Fruit fly (Drosophila melanogaster) whole organism: ENCODE results near the gene Gr10b.

Source experiments
- CG8478 ChIP-seq: fragments of >200 bp; optimal IDR thresholded peaks from 2 replicates; lab custom pipeline; 2018; ENCODE audit warnings: inconsistent platforms
- Dll ChIP-seq: fragments of >200 bp; optimal IDR thresholded peaks from 2 replicates; lab custom pipeline; 2017
- EcR ChIP-seq, 2 experiments: fragments of >200 bp; optimal IDR thresholded peaks; 2 replicates each; lab custom pipeline; 2017; ENCODE audit warnings: missing biosample characterization in 2 of 2, missing genetic modification characterization in 2 of 2, missing genetic modification reagents in 2 of 2
- pan ChIP-seq: fragments of >200 bp; optimal IDR thresholded peaks from 2 replicates; lab custom pipeline; 2017
- psq ChIP-seq: fragments of >200 bp; optimal IDR thresholded peaks from 2 replicates; lab custom pipeline; 2017
- usp ChIP-seq: fragments of >200 bp; optimal IDR thresholded peaks from 2 replicates; lab custom pipeline; 2017; ENCODE audit warnings: missing biosample characterization, missing genetic modification characterization, mixed read lengths

Gene Gr10b

DNA sequence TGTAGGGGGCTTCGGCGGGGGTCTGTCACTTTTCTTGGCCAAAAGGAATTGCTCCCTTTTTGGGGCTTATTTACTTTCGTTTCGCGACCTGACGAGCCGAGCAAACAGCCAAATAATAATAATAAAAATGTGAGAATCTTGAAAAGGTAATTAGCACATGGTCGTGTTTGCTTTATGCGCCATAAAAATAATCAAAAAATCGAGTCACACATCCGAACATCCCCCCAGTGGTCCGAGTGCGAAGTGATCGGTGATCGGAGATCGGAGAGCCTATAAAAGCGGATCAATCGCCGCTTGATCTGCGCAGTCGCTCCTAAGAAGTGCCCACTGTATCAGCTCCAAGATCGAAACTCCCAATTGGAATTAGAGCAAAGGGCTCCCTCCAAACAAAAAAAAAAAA lies 9.5 kb upstream of the Gr10b start, which contains the start of gene Gs2:
Gene Gs2, plus strand, starts transcription at position 301 of the 400 bp plus-strand sequence.
- TF ChIP-seq EcR (GFP tag; optimal IDR thresholded peaks at IDR 0.05; lab: Kevin White, UChicago) (no peak), usp (GFP tag; lab: Kevin White, UChicago) (no peak), pan (lab: Kevin White, UChicago) (no peak), Dll (no peak), CG8478 (lab: Kevin White, UChicago) (no peak), psq (no peak)

DNA sequence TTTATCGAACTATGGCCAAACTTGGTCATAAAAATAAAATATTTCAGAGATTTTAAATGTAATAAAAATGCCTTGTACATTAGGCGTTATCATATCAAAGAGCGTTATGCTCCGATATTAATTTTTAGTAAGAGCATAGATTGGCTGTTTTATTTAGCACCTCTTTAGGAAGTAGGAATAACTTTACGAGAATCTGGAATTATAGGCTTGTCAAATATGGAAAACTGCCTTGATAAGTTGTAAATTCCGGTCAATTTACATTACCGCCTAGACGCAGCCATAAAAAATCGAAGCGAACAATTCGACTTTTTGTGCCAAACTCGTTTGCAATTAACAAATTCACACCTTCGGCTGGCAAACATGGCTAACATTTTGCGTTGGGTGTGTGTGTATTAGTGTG lies 9.1 kb upstream of the Gr10b start:
- TF ChIP-seq pan (lab: Kevin White, UChicago) (no peak), CG8478 (lab: Kevin White, UChicago) (no peak)

DNA sequence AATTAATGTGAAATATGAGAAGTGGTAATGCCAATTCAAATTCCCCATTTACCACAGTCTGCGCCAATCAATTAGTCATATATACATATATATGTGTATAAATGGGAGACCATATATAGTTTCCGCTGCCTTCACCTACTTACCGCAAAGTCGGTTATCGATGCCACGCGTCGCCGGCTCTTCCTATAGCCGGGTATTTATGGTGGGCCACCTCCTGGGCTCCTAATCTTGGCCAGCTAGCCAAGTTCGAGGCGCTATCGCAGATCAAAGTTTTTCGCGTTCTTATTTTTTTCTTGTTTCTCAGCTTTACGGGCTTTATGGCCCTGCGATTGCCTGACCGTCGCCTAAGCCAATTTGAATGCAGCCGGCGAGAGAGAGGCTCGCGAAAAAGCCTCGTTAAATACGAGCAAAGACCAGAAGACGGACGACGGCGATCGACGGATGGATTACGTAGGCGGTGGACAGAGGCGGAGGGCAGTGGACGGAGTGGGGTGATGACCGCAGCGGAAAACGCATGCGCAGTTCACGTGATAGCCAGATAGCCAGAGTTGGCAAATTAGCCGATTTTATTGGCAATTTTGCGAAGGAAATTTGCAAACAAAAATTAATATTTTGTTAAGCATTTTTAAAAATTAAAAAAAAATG lies 7.9 kb upstream of the Gr10b start:
- TF ChIP-seq usp (GFP tag; lab: Kevin White, UChicago) (no peak), Dll (no peak), pan (lab: Kevin White, UChicago) (no peak), psq (no peak), CG8478 (lab: Kevin White, UChicago) (no peak), EcR (GFP tag; optimal IDR thresholded peaks at IDR 0.05; lab: Kevin White, UChicago) (no peak)

DNA sequence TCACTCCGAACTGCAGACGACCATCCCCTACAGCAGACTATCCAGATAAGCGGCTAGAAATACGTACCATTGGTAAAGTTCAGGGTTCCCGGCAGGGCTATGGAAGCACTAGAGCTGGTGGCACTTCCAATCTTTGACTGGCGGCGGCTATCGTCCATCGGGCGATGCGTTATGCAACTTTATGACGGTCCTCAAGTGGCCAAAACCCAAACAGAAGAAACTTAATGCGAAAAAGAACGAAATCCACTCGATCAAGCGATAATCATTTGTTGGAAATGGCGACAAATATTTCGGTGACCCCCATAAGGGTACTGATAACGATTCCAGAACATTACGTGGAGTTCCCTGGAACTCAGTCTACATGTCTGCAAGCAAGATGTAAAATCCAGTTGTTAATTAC lies 7.0 kb upstream of the Gr10b start:
- TF ChIP-seq psq (no peak), CG8478 (lab: Kevin White, UChicago) (no peak), Dll (no peak), pan (lab: Kevin White, UChicago) (no peak), EcR (GFP tag; optimal IDR thresholded peaks at IDR 0.05; lab: Kevin White, UChicago) (no peak), usp (GFP tag; lab: Kevin White, UChicago) (no peak)

DNA sequence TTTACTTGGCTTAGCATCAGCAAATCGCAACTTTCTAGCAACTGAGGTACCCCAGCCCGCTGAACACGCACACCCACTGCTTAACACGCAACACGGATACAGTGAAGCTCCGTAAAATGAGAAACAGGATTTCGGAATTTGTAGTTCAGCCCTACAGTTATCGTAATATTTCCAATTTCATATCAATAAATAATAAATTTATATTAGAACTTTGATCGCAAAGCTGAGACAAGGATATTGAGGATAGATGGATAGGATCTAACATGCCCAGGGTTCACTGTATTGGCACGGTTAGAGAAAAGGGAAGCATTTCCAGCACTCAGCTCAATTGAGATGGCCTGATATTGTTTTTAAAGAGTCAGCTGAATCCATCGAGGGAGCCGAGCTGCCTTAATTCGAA lies 6.2 kb upstream of the Gr10b start:
- no peak for TF ChIP-seq Dll
- no peak for TF ChIP-seq psq
- TF ChIP-seq usp (GFP tag; lab: Kevin White, UChicago): no peak
- TF ChIP-seq pan (lab: Kevin White, UChicago): no peak
- TF ChIP-seq CG8478 (lab: Kevin White, UChicago): no peak
- no peak for TF ChIP-seq EcR (GFP tag; optimal IDR thresholded peaks at IDR 0.05; lab: Kevin White, UChicago)

DNA sequence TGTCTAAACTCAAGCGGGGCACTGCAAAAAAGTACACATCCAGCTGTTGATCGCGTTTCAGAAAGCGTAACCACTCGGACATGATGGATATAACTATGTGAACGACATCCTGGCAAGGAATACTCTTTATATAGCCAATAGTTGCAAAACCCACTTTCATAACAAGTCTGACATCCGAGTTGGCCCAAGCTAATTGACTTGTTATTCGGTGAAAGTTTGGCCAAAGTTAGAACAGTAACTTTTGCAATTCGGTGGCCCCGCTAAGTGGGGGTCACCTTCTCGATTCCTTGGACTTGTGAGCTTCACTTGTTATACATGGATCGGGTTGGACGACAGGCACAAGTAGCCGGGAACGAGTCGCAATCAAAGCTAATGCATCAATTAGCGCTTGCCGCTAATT lies 4.3 kb upstream of the Gr10b start, which contains the start of the genes Gr10a and Or10a:
Gene Gr10a, minus strand, starts transcription at position 101 of the 400 bp plus-strand sequence.
Gene Or10a, minus strand, starts transcription at position 101 of the 400 bp plus-strand sequence.
- no peak for TF ChIP-seq Dll
- TF ChIP-seq pan (lab: Kevin White, UChicago): no peak
- TF ChIP-seq CG8478 (lab: Kevin White, UChicago): no peak
- TF ChIP-seq psq: no peak
- TF ChIP-seq EcR (GFP tag; optimal IDR thresholded peaks at IDR 0.05; lab: Kevin White, UChicago): no peak
- TF ChIP-seq usp (GFP tag; lab: Kevin White, UChicago): no peak

DNA sequence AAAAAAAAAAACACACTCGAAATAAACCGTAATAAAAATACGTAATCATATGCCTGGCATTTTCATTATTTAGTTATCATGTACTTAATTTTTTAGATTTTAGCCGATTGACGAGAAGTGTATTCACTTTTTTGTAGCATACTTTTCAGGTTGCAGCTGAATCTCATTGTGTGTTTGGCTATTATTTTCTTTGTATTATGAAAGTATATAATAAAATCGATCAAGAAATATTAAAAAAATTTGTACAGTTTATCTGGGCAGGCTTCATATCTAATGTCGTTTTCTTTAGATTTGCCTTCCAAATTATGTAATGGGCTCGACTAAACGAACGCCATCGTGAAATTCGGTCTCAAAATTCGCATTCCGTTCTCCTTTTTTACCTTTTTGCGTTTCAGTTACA lies 3.3 kb downstream of the Gr10b start, which contains the start of gene CG15196:
Gene CG15196, plus strand, starts transcription at position 301 of the 400 bp plus-strand sequence.
- TF ChIP-seq Dll: no peak
- no peak for TF ChIP-seq usp (GFP tag; lab: Kevin White, UChicago)
- no peak for TF ChIP-seq psq
- TF ChIP-seq CG8478 (lab: Kevin White, UChicago): no peak
- no peak for TF ChIP-seq EcR (GFP tag; optimal IDR thresholded peaks at IDR 0.05; lab: Kevin White, UChicago)
- TF ChIP-seq pan (lab: Kevin White, UChicago): no peak

DNA sequence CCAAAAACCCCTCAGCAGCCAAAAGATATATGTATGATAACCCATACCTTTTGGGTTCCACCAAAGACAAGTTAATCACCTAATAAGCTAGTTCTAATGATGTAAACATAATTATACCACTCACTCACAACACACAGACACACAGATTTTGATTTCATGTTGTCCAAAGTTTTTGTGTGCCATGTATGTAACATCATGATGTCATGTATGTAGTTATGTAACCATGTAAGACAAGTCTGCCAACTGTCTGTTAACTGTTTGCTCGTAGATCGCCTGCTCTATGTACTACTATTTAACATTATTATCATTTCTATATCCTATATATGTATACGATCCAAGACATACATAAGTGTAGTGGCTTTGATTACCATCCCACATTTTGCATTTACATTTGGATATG lies 8.7 kb downstream of the Gr10b start:
- TF ChIP-seq psq (no peak), CG8478 (lab: Kevin White, UChicago) (no peak), Dll (no peak)

DNA sequence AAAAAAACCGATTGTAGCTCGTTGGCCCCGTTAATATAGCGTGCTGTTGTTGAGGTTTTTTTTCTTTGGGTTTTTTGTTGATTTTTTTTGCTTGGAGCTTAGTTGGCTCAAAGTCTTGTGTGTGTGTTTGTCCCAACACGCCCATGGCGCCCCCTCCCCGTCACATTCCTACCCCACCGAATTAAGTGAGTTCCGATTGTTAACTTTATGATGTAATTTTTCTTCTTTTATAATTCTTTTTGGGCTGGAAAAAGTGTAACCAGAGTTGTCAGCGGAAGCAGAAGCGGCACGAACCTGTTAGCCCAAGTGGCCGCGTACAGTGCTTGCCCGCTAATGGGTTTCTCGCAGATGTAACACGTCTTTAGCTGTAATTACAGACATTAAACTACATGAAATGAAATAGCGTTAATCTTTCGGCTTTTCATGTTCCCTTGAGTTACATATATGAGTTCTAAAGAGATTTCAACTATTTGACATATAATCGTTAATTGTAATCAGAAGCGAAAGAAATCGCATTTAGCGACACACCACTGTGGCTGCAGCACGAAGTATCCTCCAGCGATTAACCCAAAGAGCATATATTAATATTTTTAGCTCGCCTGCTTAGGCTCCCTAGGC lies 19.9 kb downstream of the Gr10b start:
- TF ChIP-seq usp (GFP tag; lab: Kevin White, UChicago) (no peak), pan (lab: Kevin White, UChicago) (no peak), psq (no peak), Dll (no peak), CG8478 (lab: Kevin White, UChicago) (no peak), EcR (GFP tag; optimal IDR thresholded peaks at IDR 0.05; lab: Kevin White, UChicago) (no peak)

DNA sequence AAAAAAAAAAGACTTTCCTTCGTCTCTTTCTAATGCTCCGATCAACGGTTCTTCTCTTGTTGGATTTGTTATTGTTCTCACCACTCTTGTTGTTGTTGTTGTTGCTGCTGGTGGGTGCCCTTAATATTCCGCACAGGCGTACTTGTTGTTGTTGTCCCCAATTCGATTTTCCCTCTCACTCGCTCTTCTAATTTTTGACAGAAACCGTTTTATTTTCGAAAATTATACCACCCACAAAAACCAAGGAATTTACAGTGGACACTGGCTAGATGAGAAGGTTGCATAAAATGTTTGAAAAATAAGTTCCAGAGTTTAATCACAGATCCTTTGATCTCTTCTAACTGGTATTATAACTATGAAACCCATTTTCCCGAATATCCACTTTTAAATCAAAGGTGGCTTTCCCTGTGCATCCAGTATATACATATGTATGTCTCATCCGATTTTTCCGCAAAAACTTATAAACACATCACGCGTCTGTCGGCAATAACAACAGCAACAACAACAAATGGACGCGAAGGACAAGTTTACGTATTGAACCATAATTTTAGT lies 21.6 kb downstream of the Gr10b start:
- TF ChIP-seq EcR (GFP tag; optimal IDR thresholded peaks at IDR 0.05; lab: Kevin White, UChicago): no peak

DNA sequence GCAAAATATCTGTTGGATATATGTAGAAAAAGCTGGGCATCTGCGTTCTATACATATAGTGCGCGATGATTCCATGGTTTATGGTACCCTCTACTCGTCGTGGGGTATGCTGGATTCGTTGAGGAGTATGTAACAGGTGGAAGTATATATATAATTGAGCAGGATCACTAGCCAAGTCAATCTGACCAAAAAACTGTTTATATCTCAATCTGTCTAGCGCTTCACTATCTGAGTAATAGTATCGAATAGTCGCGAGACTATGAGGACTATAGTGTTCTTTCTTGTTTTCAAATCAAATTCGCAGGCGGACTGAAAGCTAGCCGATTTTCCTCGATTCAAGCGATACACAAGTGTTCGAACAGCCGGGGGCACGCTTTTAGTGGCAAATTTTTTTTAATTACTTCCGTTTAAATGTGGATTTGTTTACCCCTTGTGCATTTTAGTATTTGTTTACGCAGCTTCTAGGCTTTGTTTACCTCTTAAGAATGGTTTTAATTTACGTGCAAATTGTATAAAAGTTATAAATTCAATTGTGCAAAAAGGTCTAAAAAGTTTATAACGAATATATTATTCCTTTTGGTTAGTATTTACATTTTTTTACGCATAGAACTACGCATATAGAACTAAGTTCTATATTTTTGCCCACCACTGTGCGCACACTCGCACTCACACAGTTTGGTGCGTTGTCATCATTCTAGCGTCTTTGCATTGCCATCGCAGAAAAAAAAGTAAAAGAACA lies 22.2 kb downstream of the Gr10b start:
- TF ChIP-seq EcR (GFP tag; optimal IDR thresholded peaks at IDR 0.05; lab: Kevin White, UChicago) (no peak), psq (no peak), pan (lab: Kevin White, UChicago) (no peak), usp (GFP tag; lab: Kevin White, UChicago) (no peak), Dll (no peak), CG8478 (lab: Kevin White, UChicago) (no peak)
